Worm (Caenorhabditis elegans) whole organism, L4/young adult: ENCODE data around the gene T12D8.10.

Experiments used
- W03F9.2 ChIP-seq: fragments of 150-350 bp; optimal IDR thresholded peaks from 2 replicates; lab custom pipeline; 2014; ENCODE audit warnings: missing biosample characterization, missing genetic modification characterization
- dao-5 ChIP-seq: sonication (generic microtip); optimal IDR thresholded peaks from 2 replicates; lab custom pipeline; 2016; ENCODE audit warnings: missing genotype, missing genetic modification characterization, moderate library complexity, missing compliant biosample characterization
- him-1 ChIP-seq: sonication (generic microtip); optimal IDR thresholded peaks from 2 replicates; lab custom pipeline; 2016; ENCODE audit warnings: missing genotype, missing genetic modification reagents, missing genetic modification characterization, missing compliant biosample characterization

- TF ChIP-seq him-1 (tag; lab: Kevin White, UChicago) (no peak), dao-5 (no peak), W03F9.2 (tag; lab: Kevin White, UChicago) (no peak)
Measured at ce11 chrIII:13687211-13687610, 45.1 kb upstream of the T12D8.10 start, which contains the start of gene cul-2.
